Worm (Caenorhabditis elegans) whole organism, mixed stage, embryonic: ENCODE results near the gene prcc-1.

Experiments used
- cnd-1 ChIP-seq: fragments of 200-800 bp; sonication (Bioruptor generic); optimal IDR thresholded peaks from 2 replicates; lab custom pipeline; 2018; ENCODE audit warnings: mild to moderate bottlenecking, missing genetic modification characterization, missing compliant biosample characterization
- lin-13 ChIP-seq: fragments of 150-350 bp; optimal IDR thresholded peaks from 2 replicates; lab custom pipeline; 2014; ENCODE audit warnings: missing biosample characterization, missing genetic modification characterization
- mep-1 ChIP-seq: fragments of 150-350 bp; optimal IDR thresholded peaks from 2 replicates; lab custom pipeline; 2017; ENCODE audit warnings: missing biosample characterization, missing genetic modification reagents, missing genetic modification characterization, inconsistent platforms
- mls-2 ChIP-seq: sonication (generic microtip); optimal IDR thresholded peaks from 2 replicates; lab custom pipeline; 2016; ENCODE audit warnings: mild to moderate bottlenecking, missing genetic modification characterization, moderate library complexity, missing compliant biosample characterization
- nhr-76 ChIP-seq: sonication (generic microtip); optimal IDR thresholded peaks from 2 replicates; lab custom pipeline; 2017; ENCODE audit warnings: missing biosample characterization, missing genetic modification characterization
- unc-62 ChIP-seq: fragments of 150-350 bp; optimal IDR thresholded peaks from 2 replicates; lab custom pipeline; 2014; ENCODE audit warnings: missing biosample characterization, missing genetic modification reagents, missing genetic modification characterization
- ztf-11 ChIP-seq: fragments of 150-350 bp; optimal IDR thresholded peaks from 2 replicates; lab custom pipeline; 2014; ENCODE audit warnings: missing biosample characterization, missing genetic modification characterization

DNA sequence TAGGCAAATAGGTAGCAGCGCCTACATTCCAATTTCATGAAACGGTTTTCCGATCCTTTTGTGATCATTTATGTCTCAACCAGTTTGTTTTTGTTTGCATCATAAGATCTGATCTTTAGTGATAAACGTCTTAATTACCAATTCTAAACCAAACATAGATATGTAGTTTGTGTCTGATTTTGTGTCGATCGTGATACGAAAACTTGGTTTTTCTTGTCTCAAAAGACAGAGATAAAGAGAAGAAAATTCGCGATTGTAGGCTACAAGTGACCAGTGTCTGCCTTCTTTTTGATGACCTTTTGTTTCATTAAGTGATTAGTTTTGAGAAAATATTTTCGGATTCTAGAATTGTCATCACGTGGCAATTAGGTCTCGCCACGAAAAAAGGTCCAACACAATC is 13.4 kb downstream of the prcc-1 start:
- TF ChIP-seq ztf-11 (tag; lab: Kevin White, UChicago) (no peak), lin-13 (tag; lab: Kevin White, UChicago) (no peak), mep-1 (tag; lab: Kevin White, UChicago) (no peak), cnd-1 (tag; lab: Kevin White, UChicago) (no peak), nhr-76 (tag; lab: Kevin White, UChicago) (no peak), mls-2 (tag; lab: Kevin White, UChicago) (no peak), unc-62 (GFP tag; lab: Kevin White, UChicago) (no peak)
